Fruit fly (Drosophila melanogaster): ENCODE results near the gene CG6340.

DNA sequence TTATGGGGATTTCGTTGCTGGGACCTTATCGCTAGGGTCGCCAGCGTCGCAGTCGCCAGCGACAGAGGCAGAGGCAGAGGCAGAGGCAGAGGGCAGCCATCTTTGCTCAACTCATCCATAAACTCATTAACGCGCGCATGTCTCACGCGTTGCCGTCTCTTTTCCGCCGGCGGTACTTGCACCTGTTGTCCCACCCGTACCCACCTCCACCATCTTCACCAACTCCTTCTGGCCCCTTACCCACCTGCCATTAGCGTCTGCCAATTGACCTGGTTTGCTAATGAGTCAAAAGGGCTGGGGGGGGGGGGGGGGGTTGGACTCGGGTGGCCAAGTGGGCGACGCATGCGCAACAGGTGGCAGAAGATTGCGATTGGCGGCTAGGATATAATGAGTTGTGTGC, 20.7 kb downstream of the CG6340 start:
- TF ChIP-seq CG8478 (optimal IDR thresholded peaks at IDR 0.05) (no peak), psq (optimal IDR thresholded peaks at IDR 0.05) (no peak), EcR (GFP tag; optimal IDR thresholded peaks at IDR 0.05) (no peak), Dll (optimal IDR thresholded peaks at IDR 0.05) (no peak)

Measured in whole organism.